Fruit fly (Drosophila melanogaster): ENCODE data around the gene emb.

- TF ChIP-seq EcR (GFP tag; optimal IDR thresholded peaks at IDR 0.05) (no peak), pan (optimal IDR thresholded peaks at IDR 0.05) (no peak), psq (optimal IDR thresholded peaks at IDR 0.05) (no peak)
Observed at dm6 chr2L:8384985-8385519, 18.3 kb upstream of the emb start.

Measured in whole organism.